Fruit fly (Drosophila melanogaster) whole organism, embryonic: ENCODE measurements around the gene DIP-alpha.
A peak's percentile ranks its signal among the peaks of the same experiment; 100 is the strongest.

Experiments
- Abd-B ChIP-seq: fragments of 200-800 bp; sonication (Bioruptor generic); optimal IDR thresholded peaks from 2 replicates; lab custom pipeline; 2018; ENCODE audit warnings: missing biosample characterization, mild to moderate bottlenecking, missing genetic modification characterization, moderate library complexity
- Aef1 ChIP-seq: fragments of 200-800 bp; sonication (Bioruptor generic); IDR thresholded peaks from 3 replicates; pipeline ENCODE4 v1.3.6; 2022; ENCODE audit warnings: missing biosample characterization, missing genetic modification characterization
- Bdp1 ChIP-seq: fragments of 200-800 bp; sonication (Bioruptor generic); optimal IDR thresholded peaks from 3 replicates; lab custom pipeline; 2016; ENCODE audit warnings: missing biosample characterization, missing genetic modification characterization
- CG10267 ChIP-seq: fragments of 200-800 bp; sonication (Bioruptor generic); optimal IDR thresholded peaks from 2 replicates; lab custom pipeline; 2018; ENCODE audit warnings: missing biosample characterization, mild to moderate bottlenecking, missing genetic modification characterization, moderate library complexity
- CG10431 ChIP-seq: fragments of 200-800 bp; sonication (Bioruptor generic); optimal IDR thresholded peaks from 3 replicates; lab custom pipeline; 2018; ENCODE audit warnings: missing biosample characterization, mild to moderate bottlenecking, missing genetic modification characterization
- CG11504 ChIP-seq: fragments of 200-800 bp; sonication (Bioruptor generic); optimal IDR thresholded peaks from 3 replicates; lab custom pipeline; 2019; ENCODE audit warnings: missing biosample characterization, mild to moderate bottlenecking, missing genetic modification characterization, moderate library complexity
- CG11560 ChIP-seq: fragments of 200-800 bp; sonication (Bioruptor generic); IDR thresholded peaks from 3 replicates; pipeline ENCODE4 v1.3.6; 2022; ENCODE audit warnings: missing biosample characterization, missing genetic modification characterization
- CG11695 ChIP-seq: fragments of 200-800 bp; sonication (Bioruptor generic); IDR thresholded peaks from 3 replicates; pipeline ENCODE4 v1.3.6; 2022; ENCODE audit warnings: missing biosample characterization, missing genetic modification characterization
- CG12769 ChIP-seq: fragments of 200-800 bp; sonication (Bioruptor generic); optimal IDR thresholded peaks from 2 replicates; lab custom pipeline; 2019; ENCODE audit warnings: missing biosample characterization, mild to moderate bottlenecking, missing genetic modification characterization, moderate library complexity
- CG13123 ChIP-seq: fragments of 200-800 bp; sonication (Bioruptor generic); optimal IDR thresholded peaks from 2 replicates; lab custom pipeline; 2016; ENCODE audit warnings: missing biosample characterization, missing genetic modification characterization
- CG14014 ChIP-seq: fragments of 200-800 bp; sonication (Bioruptor generic); IDR thresholded peaks from 2 replicates; pipeline ENCODE4 v1.3.6; 2022; ENCODE audit warnings: missing biosample characterization, missing genetic modification characterization
- CG14050 ChIP-seq: fragments of 200-800 bp; sonication (Bioruptor generic); IDR thresholded peaks from 3 replicates; pipeline ENCODE4 v1.3.6; 2022; ENCODE audit warnings: missing biosample characterization, missing genetic modification characterization
- CG15479 ChIP-seq: fragments of 200-800 bp; sonication (Bioruptor generic); optimal IDR thresholded peaks from 3 replicates; lab custom pipeline; 2019; ENCODE audit warnings: missing biosample characterization, mild to moderate bottlenecking, missing genetic modification characterization, moderate library complexity
- CG1647 ChIP-seq: fragments of 200-800 bp; sonication (Bioruptor generic); optimal IDR thresholded peaks from 3 replicates; lab custom pipeline; 2016; ENCODE audit warnings: missing biosample characterization, missing genetic modification characterization
- CG17385 ChIP-seq: fragments of 200-800 bp; sonication (Bioruptor generic); optimal IDR thresholded peaks from 3 replicates; lab custom pipeline; 2018; ENCODE audit warnings: missing biosample characterization, mild to moderate bottlenecking, missing genetic modification characterization
- CG17568 ChIP-seq: fragments of 200-800 bp; sonication (Bioruptor generic); optimal IDR thresholded peaks from 2 replicates; lab custom pipeline; 2018; ENCODE audit warnings: missing biosample characterization, mild to moderate bottlenecking, missing genetic modification characterization, moderate library complexity
- CG17612 ChIP-seq: fragments of 200-800 bp; sonication (Bioruptor generic); IDR thresholded peaks from 2 replicates; pipeline ENCODE4 v1.3.6; 2022; ENCODE audit warnings: missing biosample characterization, missing genetic modification characterization
- CG18262 ChIP-seq: fragments of 200-800 bp; optimal IDR thresholded peaks from 3 replicates; lab custom pipeline; 2019; ENCODE audit warnings: missing biosample characterization, mild to moderate bottlenecking, missing genetic modification characterization, moderate library complexity
- CG2202 ChIP-seq: fragments of 200-800 bp; sonication (Bioruptor generic); optimal IDR thresholded peaks from 2 replicates; lab custom pipeline; 2018; ENCODE audit warnings: missing biosample characterization, mild to moderate bottlenecking, missing genetic modification characterization
- CG3065 ChIP-seq: fragments of 200-800 bp; sonication (Bioruptor generic); optimal IDR thresholded peaks from 2 replicates; lab custom pipeline; 2016; ENCODE audit warnings: missing biosample characterization, missing genetic modification characterization
- CG31224 ChIP-seq: fragments of 200-800 bp; sonication (Bioruptor generic); IDR thresholded peaks from 2 replicates; pipeline ENCODE4 v1.3.6; 2022; ENCODE audit warnings: missing biosample characterization, missing genetic modification characterization
- CG31365 ChIP-seq: fragments of 200-800 bp; sonication (Bioruptor generic); optimal IDR thresholded peaks from 2 replicates; lab custom pipeline; 2018; ENCODE audit warnings: missing biosample characterization, mild to moderate bottlenecking, missing genetic modification characterization
- CG34224 ChIP-seq: fragments of 200-800 bp; sonication (Bioruptor generic); IDR thresholded peaks from 3 replicates; pipeline ENCODE4 v1.3.6; 2022; ENCODE audit warnings: missing biosample characterization, missing genetic modification characterization; ENCODE audit not compliant: partially characterized antibody
- CG3847 ChIP-seq: fragments of 200-800 bp; sonication (Bioruptor generic); IDR thresholded peaks from 2 replicates; pipeline ENCODE4 v1.3.6; 2022; ENCODE audit warnings: missing biosample characterization, missing genetic modification characterization
- CG8388 ChIP-seq: fragments of 200-800 bp; sonication (Bioruptor generic); optimal IDR thresholded peaks from 2 replicates; lab custom pipeline; 2019; ENCODE audit warnings: missing biosample characterization, mild to moderate bottlenecking, missing genetic modification characterization, moderate library complexity
- CG9215 ChIP-seq: fragments of 200-800 bp; sonication (Bioruptor generic); IDR thresholded peaks from 2 replicates; pipeline ENCODE4 v1.3.6; 2022; ENCODE audit warnings: missing biosample characterization, missing genetic modification characterization
- CG9932 ChIP-seq: fragments of 200-800 bp; sonication (Bioruptor generic); IDR thresholded peaks from 2 replicates; pipeline ENCODE4 v1.3.6; 2022; ENCODE audit warnings: missing biosample characterization, missing genetic modification characterization
- CHES-1-like ChIP-seq: fragments of 200-800 bp; sonication (Bioruptor generic); optimal IDR thresholded peaks from 2 replicates; lab custom pipeline; 2016; ENCODE audit warnings: missing biosample characterization, missing genetic modification characterization
- Doc3 ChIP-seq: fragments of 200-800 bp; sonication (Bioruptor generic); IDR thresholded peaks from 3 replicates; pipeline ENCODE4 v1.3.6; 2022; ENCODE audit warnings: missing biosample characterization, missing genetic modification characterization; ENCODE audit not compliant: partially characterized antibody
- Dp ChIP-seq: fragments of 200-800 bp; sonication (Bioruptor generic); optimal IDR thresholded peaks from 2 replicates; lab custom pipeline; 2018; ENCODE audit warnings: missing biosample characterization, mild to moderate bottlenecking, missing genetic modification characterization, moderate library complexity
- Dref ChIP-seq: fragments of 200-800 bp; sonication (Bioruptor generic); IDR thresholded peaks from 2 replicates; pipeline ENCODE4 v1.3.6; 2022; ENCODE audit warnings: missing biosample characterization, missing genetic modification characterization
- H2.0 ChIP-seq: fragments of 200-800 bp; sonication (Bioruptor generic); IDR thresholded peaks from 2 replicates; pipeline ENCODE4 v1.3.6; 2022; ENCODE audit warnings: missing biosample characterization, missing genetic modification characterization
- Lim3 ChIP-seq: fragments of 200-800 bp; sonication (Bioruptor generic); IDR thresholded peaks from 2 replicates; pipeline ENCODE4 v1.3.6; 2022; ENCODE audit warnings: missing biosample characterization, missing genetic modification characterization
- Myb ChIP-seq: fragments of 200-800 bp; sonication (Bioruptor generic); optimal IDR thresholded peaks from 2 replicates; lab custom pipeline; 2016; ENCODE audit warnings: missing biosample characterization, missing genetic modification characterization
- Oli ChIP-seq: fragments of 200-800 bp; sonication (Bioruptor generic); optimal IDR thresholded peaks from 2 replicates; lab custom pipeline; 2018; ENCODE audit warnings: missing biosample characterization, mild to moderate bottlenecking, missing genetic modification characterization, moderate library complexity
- Trl ChIP-seq, 3 experiments: fragments of >200 bp in 2 of 3; fragments of 200-800 bp in 1 of 3; sonication (Bioruptor generic) in 1 of 3; optimal IDR thresholded peaks; 2 replicates in 1 of 3; 3 replicates in 2 of 3; lab custom pipeline; 2016 to 2017; ENCODE audit warnings: missing biosample characterization in 1 of 3, missing genetic modification characterization in 1 of 3
- Vsx1 ChIP-seq: fragments of 200-800 bp; sonication (Bioruptor generic); optimal IDR thresholded peaks from 2 replicates; lab custom pipeline; 2017; ENCODE audit warnings: missing biosample characterization, mild to moderate bottlenecking, missing genetic modification characterization, missing genetic modification reagents
- aop ChIP-seq: fragments of 200-800 bp; sonication (Bioruptor generic); IDR thresholded peaks from 2 replicates; pipeline ENCODE4 v1.3.6; 2022; ENCODE audit warnings: missing biosample characterization, missing genetic modification characterization
- chn ChIP-seq: fragments of 200-800 bp; sonication (Bioruptor generic); optimal IDR thresholded peaks from 2 replicates; lab custom pipeline; 2016; ENCODE audit warnings: missing biosample characterization, missing genetic modification characterization
- disco-r ChIP-seq: fragments of 200-800 bp; sonication (Bioruptor generic); optimal IDR thresholded peaks from 2 replicates; lab custom pipeline; 2016; ENCODE audit warnings: missing biosample characterization, missing genetic modification characterization
- eve ChIP-seq, 2 experiments: fragments of >200 bp; optimal IDR thresholded peaks; 2 replicates each; lab custom pipeline; 2017; ENCODE audit warnings: missing biosample characterization in 2 of 2, missing genetic modification characterization in 2 of 2
- gfzf ChIP-seq: fragments of 200-800 bp; sonication (Bioruptor generic); optimal IDR thresholded peaks from 2 replicates; lab custom pipeline; 2016; ENCODE audit warnings: missing biosample characterization, mild to moderate bottlenecking, missing genetic modification characterization, moderate library complexity
- grn ChIP-seq: fragments of 200-800 bp; sonication (Bioruptor generic); optimal IDR thresholded peaks from 3 replicates; lab custom pipeline; 2017; ENCODE audit warnings: missing biosample characterization, missing genetic modification characterization
- hkb ChIP-seq, 2 experiments: fragments of 200-800 bp in 1 of 2; fragments of >200 bp in 1 of 2; sonication (Bioruptor generic) in 1 of 2; IDR thresholded peaks in 1 of 2; optimal IDR thresholded peaks in 1 of 2; 2 replicates each; pipeline versions ENCODE4 v1.3.6 to Lab custom; 2017 to 2022; ENCODE audit warnings: missing biosample characterization in 1 of 2, missing genetic modification characterization in 1 of 2
- lov ChIP-seq, 2 experiments: fragments of 200-800 bp in 1 of 2; fragments of >200 bp in 1 of 2; sonication (Bioruptor generic) in 1 of 2; IDR thresholded peaks in 1 of 2; optimal IDR thresholded peaks in 1 of 2; 2 replicates in 1 of 2; 3 replicates in 1 of 2; pipeline versions ENCODE4 v1.3.6 to Lab custom; 2017 to 2022; ENCODE audit warnings: missing biosample characterization in 1 of 2, missing genetic modification characterization in 1 of 2
- rib ChIP-seq: fragments of 200-800 bp; sonication (Bioruptor generic); IDR thresholded peaks from 2 replicates; pipeline ENCODE4 v1.3.6; 2022; ENCODE audit warnings: missing biosample characterization, missing genetic modification characterization
- schlank ChIP-seq: fragments of 200-800 bp; sonication (Bioruptor generic); optimal IDR thresholded peaks from 2 replicates; lab custom pipeline; 2018; ENCODE audit warnings: missing biosample characterization, mild to moderate bottlenecking, missing genetic modification characterization
- vfl ChIP-seq: fragments of 200-800 bp; sonication (Bioruptor generic); optimal IDR thresholded peaks from 2 replicates; lab custom pipeline; 2016; ENCODE audit warnings: missing biosample characterization, missing genetic modification characterization
- yki ChIP-seq: fragments of >200 bp; optimal IDR thresholded peaks from 3 replicates; lab custom pipeline; 2018

Gene DIP-alpha

DNA sequence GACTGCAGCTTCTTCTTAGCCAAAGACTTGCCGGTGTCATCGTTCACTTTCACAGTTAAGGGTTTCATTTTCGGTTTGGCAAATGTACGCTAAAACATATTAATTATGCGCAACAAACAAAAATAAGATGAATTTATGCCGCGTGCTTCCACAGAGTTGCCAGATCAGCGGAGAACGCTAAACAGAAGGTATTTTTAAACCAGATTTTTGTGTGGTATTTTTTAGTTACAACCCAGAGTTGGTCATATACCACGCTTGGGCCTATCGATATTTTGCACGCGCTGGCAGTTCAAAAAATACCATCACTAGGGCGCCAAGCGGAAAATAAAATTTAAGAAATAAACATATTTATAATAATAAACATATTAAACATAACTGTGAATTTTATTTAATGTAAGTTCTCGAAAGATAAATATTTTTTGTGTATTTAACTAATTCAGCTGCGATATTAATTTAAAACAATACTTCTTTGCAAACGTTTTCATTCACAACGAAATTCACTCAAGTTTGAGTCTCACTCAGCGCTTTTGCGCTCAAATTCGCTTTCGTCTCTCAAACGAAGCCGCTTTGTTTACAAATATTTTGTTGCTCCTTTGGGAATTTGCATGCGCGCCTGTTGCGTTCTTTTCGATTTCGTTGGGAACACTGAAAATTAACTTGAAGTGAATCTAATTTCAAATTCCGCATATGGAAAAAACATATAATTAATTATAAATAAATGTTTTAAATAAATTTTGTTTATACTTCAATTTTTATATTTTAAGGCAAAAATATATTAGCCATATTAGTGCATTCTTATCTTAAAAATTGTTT is 2.2 kb upstream of the DIP-alpha start, which contains the start of gene CG2875 (continued):
- TF ChIP-seq CG3065 (no peak), vfl (GFP tag; lab: Kevin White, UChicago) (no peak), Dp (GFP tag; lab: Kevin White, UChicago) (peak; percentile 96), CG17612 (GFP tag; lab: Robert Waterston, UW) (no peak), CG14050 (GFP tag; lab: Robert Waterston, UW) (no peak), CG8388 (no peak), CG10431 (GFP tag; lab: Kevin White, UChicago) (no peak), hkb (optimal IDR thresholded peaks at IDR 0.05; lab: Kevin White, UChicago) (no peak), hkb (GFP tag; IDR thresholded peaks at IDR 0.05; lab: Robert Waterston, UW) (no peak), Aef1 (GFP tag; lab: Robert Waterston, UW) (no peak), CG9215 (GFP tag; lab: Robert Waterston, UW) (no peak), CG9932 (GFP tag; lab: Robert Waterston, UW) (0 out of 2 replicates have a peak, but pooled peaks have one; percentile 6), Lim3 (GFP tag; lab: Robert Waterston, UW) (no peak), aop (GFP tag; lab: Robert Waterston, UW) (no peak), CG13123 (no peak), CG18262 (no peak), Vsx1 (GFP tag; lab: Kevin White, UChicago) (no peak), eve (GFP tag; optimal IDR thresholded peaks at IDR 0.05; lab: Kevin White, UChicago) (no peak), CG17385 (no peak), CG31365 (tag; lab: Kevin White, UChicago) (no peak), CG34224 (peak; percentile 62), disco-r (no peak), lov (optimal IDR thresholded peaks at IDR 0.05; lab: Kevin White, UChicago) (no peak), lov (GFP tag; IDR thresholded peaks at IDR 0.05; lab: Robert Waterston, UW) (no peak), CG1647 (GFP tag; lab: Kevin White, UChicago) (no peak), CG14014 (GFP tag; lab: Robert Waterston, UW) (no peak), CG11560 (no peak), CG31224 (GFP tag; lab: Robert Waterston, UW) (no peak), CG11504 (tag; lab: Kevin White, UChicago) (no peak), CHES-1-like (GFP tag; lab: Kevin White, UChicago) (no peak), schlank (tag; lab: Kevin White, UChicago) (no peak), CG15479 (GFP tag; lab: Kevin White, UChicago) (no peak), Oli (tag; lab: Kevin White, UChicago) (no peak), CG10267 (tag; lab: Kevin White, UChicago) (peak; percentile 13), H2.0 (GFP tag; lab: Robert Waterston, UW) (no peak), gfzf (GFP tag; lab: Kevin White, UChicago) (peak; percentile 86), Trl (optimal IDR thresholded peaks at IDR 0.05; lab: Kevin White, UChicago) (no peak), Trl (GFP tag; optimal IDR thresholded peaks at IDR 0.05; lab: Kevin White, UChicago) (no peak), Abd-B (GFP tag; lab: Kevin White, UChicago) (no peak), Dref (GFP tag; lab: Robert Waterston, UW) (peak; percentile 76), CG2202 (tag; lab: Kevin White, UChicago) (no peak), Doc3 (GFP tag; lab: Robert Waterston, UW) (peak; percentile 53; the same call in 2 of the 3 replicates), CG11695 (GFP tag; lab: Robert Waterston, UW) (no peak), CG12769 (tag; lab: Kevin White, UChicago) (no peak), chn (GFP tag; lab: Kevin White, UChicago) (no peak), CG3847 (GFP tag; lab: Robert Waterston, UW) (peak; percentile 59; the same call in 1 of the 2 replicates), grn (no peak), rib (GFP tag; lab: Robert Waterston, UW) (no peak), yki (no peak), Bdp1 (GFP tag; lab: Kevin White, UChicago) (no peak), Myb (GFP tag; lab: Kevin White, UChicago) (peak; percentile 36), CG17568 (GFP tag; lab: Kevin White, UChicago) (no peak)
